Fruit fly (Drosophila melanogaster) whole organism, wandering third instar larva: ENCODE data around the gene CG10804.

ENCODE experiments used
- Abd-B ChIP-seq: fragments of >200 bp; optimal IDR thresholded peaks from 2 replicates; lab custom pipeline; 2017; ENCODE audit warnings: missing biosample characterization, missing genetic modification characterization
- CG32264 ChIP-seq: fragments of 200-800 bp; sonication (Bioruptor generic); optimal IDR thresholded peaks from 2 replicates; lab custom pipeline; 2016; ENCODE audit warnings: missing biosample characterization, missing genetic modification characterization
- CG9705 ChIP-seq: fragments of 200-800 bp; sonication (Bioruptor generic); optimal IDR thresholded peaks from 2 replicates; lab custom pipeline; 2018; ENCODE audit warnings: missing biosample characterization, mild to moderate bottlenecking, missing genetic modification characterization
- CrebA ChIP-seq: fragments of 200-800 bp; sonication (Bioruptor generic); optimal IDR thresholded peaks from 2 replicates; lab custom pipeline; 2016; ENCODE audit warnings: missing biosample characterization, mild to moderate bottlenecking, missing genetic modification characterization, borderline replicate concordance
- Dfd ChIP-seq: fragments of >200 bp; optimal IDR thresholded peaks from 2 replicates; lab custom pipeline; 2017; ENCODE audit warnings: missing biosample characterization, missing genetic modification characterization
- Dif ChIP-seq: fragments of 200-275, 200-300 bp; sonication (Bioruptor generic); optimal IDR thresholded peaks from 2 replicates; lab custom pipeline; 2018; ENCODE audit warnings: missing biosample characterization, missing genetic modification characterization; ENCODE audit not compliant: partially characterized antibody
- GATAd ChIP-seq: sonication (Bioruptor generic); optimal IDR thresholded peaks from 2 replicates; lab custom pipeline; 2016; ENCODE audit warnings: missing biosample characterization, missing genetic modification characterization
- HLH106 ChIP-seq: fragments of 200-800 bp; optimal IDR thresholded peaks from 3 replicates; lab custom pipeline; 2019; ENCODE audit warnings: missing biosample characterization, mild to moderate bottlenecking, missing genetic modification characterization, moderate library complexity
- Hnf4 ChIP-seq: fragments of 200-800 bp; sonication (Bioruptor generic); optimal IDR thresholded peaks from 2 replicates; lab custom pipeline; 2016; ENCODE audit warnings: missing biosample characterization, mild to moderate bottlenecking, missing genetic modification characterization
- Hr78 ChIP-seq: fragments of >200 bp; optimal IDR thresholded peaks from 2 replicates; lab custom pipeline; 2017; ENCODE audit warnings: missing biosample characterization, missing genetic modification characterization
- Hr83 ChIP-seq: fragments of 200-300 bp; sonication (Bioruptor generic); optimal IDR thresholded peaks from 2 replicates; lab custom pipeline; 2016; ENCODE audit warnings: missing biosample characterization, mild to moderate bottlenecking, missing genetic modification characterization, moderate library complexity; ENCODE audit not compliant: poor library complexity, severe bottlenecking
- Jra ChIP-seq: sonication (Bioruptor generic); optimal IDR thresholded peaks from 2 replicates; lab custom pipeline; 2016; ENCODE audit warnings: missing biosample characterization, missing genetic modification characterization
- Mio ChIP-seq: sonication (Bioruptor generic); optimal IDR thresholded peaks from 2 replicates; lab custom pipeline; 2016; ENCODE audit warnings: missing biosample characterization, missing genetic modification characterization
- Myc ChIP-seq: fragments of >200 bp; optimal IDR thresholded peaks from 2 replicates; lab custom pipeline; 2017
- N ChIP-seq: fragments of >200 bp; optimal IDR thresholded peaks from 2 replicates; lab custom pipeline; 2018; ENCODE audit warnings: missing biosample characterization, missing external identifiers, missing genetic modification characterization
- OdsH ChIP-seq: fragments of 200-800 bp; sonication (Bioruptor generic); optimal IDR thresholded peaks from 2 replicates; lab custom pipeline; 2016; ENCODE audit warnings: missing biosample characterization, mild to moderate bottlenecking, missing genetic modification characterization
- Rel ChIP-seq, 2 experiments: fragments of 200-800 bp; sonication (Bioruptor generic) in 1 of 2; optimal IDR thresholded peaks; 2 replicates in 1 of 2; 3 replicates in 1 of 2; lab custom pipeline; 2016 to 2019; ENCODE audit warnings: mild to moderate bottlenecking in 2 of 2, missing biosample characterization in 2 of 2, missing genetic modification characterization in 2 of 2, moderate library complexity in 1 of 2
- Sp1 ChIP-seq: fragments of 200-800 bp; sonication (Bioruptor generic); optimal IDR thresholded peaks from 3 replicates; lab custom pipeline; 2019; ENCODE audit warnings: missing biosample characterization, mild to moderate bottlenecking, missing genetic modification characterization, moderate library complexity
- Vsx2 ChIP-seq: fragments of 200-300, 225-300 bp; sonication (Bioruptor generic); optimal IDR thresholded peaks from 2 replicates; lab custom pipeline; 2018; ENCODE audit warnings: missing biosample characterization, missing genetic modification characterization; ENCODE audit not compliant: partially characterized antibody
- br ChIP-seq: fragments of 200-800 bp; sonication (Bioruptor generic); optimal IDR thresholded peaks from 2 replicates; lab custom pipeline; 2016; ENCODE audit warnings: missing biosample characterization, missing genetic modification characterization
- brk ChIP-seq: fragments of 200-800 bp; sonication (Bioruptor generic); optimal IDR thresholded peaks from 2 replicates; lab custom pipeline; 2016; ENCODE audit warnings: missing biosample characterization, mild to moderate bottlenecking, missing genetic modification characterization
- dl ChIP-seq, 2 experiments: fragments of 175-275, 200-275 bp in 1 of 2; fragments of 200-275 bp in 1 of 2; sonication (Bioruptor generic); optimal IDR thresholded peaks; lab custom pipeline; 2018; ENCODE audit warnings: mild to moderate bottlenecking in 2 of 2, missing biosample characterization in 2 of 2, missing genetic modification characterization in 2 of 2, moderate library complexity in 2 of 2; ENCODE audit not compliant: partially characterized antibody in 2 of 2, insufficient read depth in 1 of 2
- dmrt93B ChIP-seq: fragments of 200-800 bp; sonication (Bioruptor generic); optimal IDR thresholded peaks from 2 replicates; lab custom pipeline; 2018; ENCODE audit warnings: missing biosample characterization, mild to moderate bottlenecking, missing genetic modification characterization
- dsf ChIP-seq: sonication (Bioruptor generic); optimal IDR thresholded peaks from 2 replicates; lab custom pipeline; 2016; ENCODE audit warnings: missing biosample characterization, missing genetic modification characterization, borderline replicate concordance
- ey ChIP-seq: fragments of 200-800 bp; sonication (Bioruptor generic); optimal IDR thresholded peaks from 2 replicates; lab custom pipeline; 2016; ENCODE audit warnings: missing biosample characterization, missing genetic modification characterization
- foxo ChIP-seq, 2 experiments: fragments of 200-800 bp; sonication (Bioruptor generic); optimal IDR thresholded peaks; 2 replicates in 1 of 2; 3 replicates in 1 of 2; lab custom pipeline; 2016 to 2017; ENCODE audit warnings: missing biosample characterization in 2 of 2, missing genetic modification characterization in 2 of 2
- fru ChIP-seq: fragments of 200-800 bp; sonication (Bioruptor generic); optimal IDR thresholded peaks from 3 replicates; lab custom pipeline; 2016; ENCODE audit warnings: missing biosample characterization, mild to moderate bottlenecking, missing genetic modification characterization
- h ChIP-seq: fragments of 200-800 bp; sonication (Bioruptor generic); optimal IDR thresholded peaks from 3 replicates; lab custom pipeline; 2016; ENCODE audit warnings: missing biosample characterization, mild to moderate bottlenecking, missing genetic modification characterization
- jim ChIP-seq: fragments of 175-275, 200-325 bp; sonication (Bioruptor generic); optimal IDR thresholded peaks from 2 replicates; lab custom pipeline; 2016; ENCODE audit warnings: missing biosample characterization, mild to moderate bottlenecking, missing genetic modification characterization
- lola ChIP-seq: fragments of >200 bp; optimal IDR thresholded peaks from 2 replicates; lab custom pipeline; 2017; ENCODE audit warnings: missing biosample characterization, missing genetic modification characterization
- pan ChIP-seq: fragments of >200 bp; optimal IDR thresholded peaks from 2 replicates; lab custom pipeline; 2017
- psq ChIP-seq: fragments of 200-800 bp; sonication (Bioruptor generic); optimal IDR thresholded peaks from 3 replicates; lab custom pipeline; 2017; ENCODE audit warnings: missing biosample characterization, mild to moderate bottlenecking, missing genetic modification characterization, moderate library complexity
- rgr ChIP-seq: fragments of 200-800 bp; sonication (Bioruptor generic); optimal IDR thresholded peaks from 3 replicates; lab custom pipeline; 2016; ENCODE audit warnings: missing biosample characterization, mild to moderate bottlenecking, missing genetic modification characterization
- sage ChIP-seq: fragments of 200-800 bp; sonication (Bioruptor generic); optimal IDR thresholded peaks from 2 replicates; lab custom pipeline; 2016; ENCODE audit warnings: missing biosample characterization, mild to moderate bottlenecking, missing genetic modification characterization
- sv ChIP-seq: fragments of 200-800 bp; sonication (Bioruptor generic); optimal IDR thresholded peaks from 3 replicates; lab custom pipeline; 2016; ENCODE audit warnings: missing biosample characterization, missing genetic modification characterization
- tai ChIP-seq: sonication (Bioruptor generic); optimal IDR thresholded peaks from 2 replicates; lab custom pipeline; 2016; ENCODE audit warnings: missing biosample characterization, missing genetic modification characterization
- usp ChIP-seq: fragments of >200 bp; optimal IDR thresholded peaks from 2 replicates; lab custom pipeline; 2017; ENCODE audit warnings: missing biosample characterization, missing genetic modification characterization
- woc ChIP-seq: sonication (Bioruptor generic); optimal IDR thresholded peaks from 2 replicates; lab custom pipeline; 2016; ENCODE audit warnings: missing biosample characterization, mild to moderate bottlenecking, missing genetic modification characterization

The CG10804 gene

DNA sequence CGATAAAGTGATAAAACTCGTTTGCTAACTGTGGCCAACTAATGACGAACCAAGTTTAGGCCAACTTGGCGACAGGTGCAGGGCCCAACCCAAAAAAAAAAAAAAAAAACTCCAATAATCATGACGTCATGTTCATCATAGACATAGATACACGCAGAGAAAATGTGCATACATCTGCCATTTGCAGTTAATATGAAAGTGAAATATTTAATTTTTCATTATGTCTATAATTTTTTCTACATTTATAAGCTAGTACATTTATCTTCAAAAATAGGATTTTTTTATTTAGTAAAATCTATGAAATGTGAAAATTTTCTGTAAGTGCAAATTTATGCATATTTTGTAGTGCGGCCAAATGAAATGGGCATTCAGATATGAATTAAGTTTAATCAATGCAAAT lies 50.5 kb downstream of the CG10804 start:
- TF ChIP-seq sv (GFP tag; lab: Kevin White, UChicago) (peak; percentile 35), ey (no peak), woc (GFP tag; lab: Kevin White, UChicago) (no peak)

DNA sequence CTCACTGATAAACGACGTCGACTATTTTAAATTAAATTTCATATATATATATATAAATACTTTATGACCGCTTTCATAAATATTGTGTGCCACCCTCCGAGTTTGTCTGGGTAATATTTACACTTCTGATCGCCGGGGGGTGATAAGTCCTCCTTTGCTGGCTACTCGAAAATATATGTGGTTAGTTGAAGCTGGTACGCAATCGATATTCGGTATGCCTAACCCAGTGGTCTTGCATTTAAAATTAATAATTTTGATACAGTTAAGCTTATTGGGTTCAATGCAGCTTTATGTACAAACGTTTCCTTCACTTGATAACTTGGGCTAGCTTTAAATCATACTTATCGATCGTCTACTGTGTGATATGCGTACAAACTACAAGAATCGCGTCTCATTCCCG lies 52.2 kb downstream of the CG10804 start:
- TF ChIP-seq Abd-B (GFP tag; lab: Kevin White, UChicago): no peak
- TF ChIP-seq fru (GFP tag; lab: Kevin White, UChicago): no peak
- TF ChIP-seq CG32264: no peak
- TF ChIP-seq Rel (GFP tag; optimal IDR thresholded peaks at IDR 0.05; lab: Kevin White, UChicago): no peak
- TF ChIP-seq Rel (tag; optimal IDR thresholded peaks at IDR 0.05; lab: Kevin White, UChicago): peak; percentile 32

DNA sequence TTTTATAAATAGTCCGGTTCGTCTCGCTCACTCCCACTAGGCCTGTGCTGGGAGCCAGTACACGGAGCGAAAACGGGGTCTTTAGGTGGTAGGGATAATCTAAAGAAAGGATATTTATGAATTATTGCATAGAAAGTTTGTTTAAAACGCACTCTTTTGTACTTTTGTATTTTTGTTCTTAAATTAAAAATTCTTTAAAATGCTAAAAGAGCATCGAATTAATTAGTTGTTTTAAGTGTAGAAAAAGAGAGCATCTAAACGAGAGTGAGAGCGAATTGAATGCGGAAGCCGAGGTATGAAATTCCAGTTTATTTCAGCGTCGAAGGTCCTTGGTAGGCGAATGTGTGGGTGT lies 54.5 kb downstream of the CG10804 start:
- no peak for TF ChIP-seq Dfd (GFP tag; lab: Kevin White, UChicago)
- peak; percentile 95 for TF ChIP-seq fru (GFP tag; lab: Kevin White, UChicago)
- peak; percentile 61 for TF ChIP-seq CrebA
- peak; percentile 64 for TF ChIP-seq GATAd (GFP tag; lab: Kevin White, UChicago)
- TF ChIP-seq HLH106 (tag; lab: Kevin White, UChicago): peak; percentile 86
- TF ChIP-seq Sp1 (GFP tag; lab: Kevin White, UChicago): peak; percentile 93
- TF ChIP-seq woc (GFP tag; lab: Kevin White, UChicago): peak; percentile 88
- TF ChIP-seq Hnf4 (GFP tag; lab: Kevin White, UChicago): peak; percentile 96
- TF ChIP-seq Abd-B (GFP tag; lab: Kevin White, UChicago): no peak
- peak; percentile 94 for TF ChIP-seq rgr
- no peak for TF ChIP-seq usp (GFP tag; lab: Kevin White, UChicago)
- peak; percentile 58 for TF ChIP-seq Rel (GFP tag; optimal IDR thresholded peaks at IDR 0.05; lab: Kevin White, UChicago)
- TF ChIP-seq Rel (tag; optimal IDR thresholded peaks at IDR 0.05; lab: Kevin White, UChicago): peak; percentile 56
- TF ChIP-seq ey: peak; percentile 95
- TF ChIP-seq Hr78 (GFP tag; lab: Kevin White, UChicago): no peak
- peak; percentile 94 for TF ChIP-seq h (GFP tag; lab: Kevin White, UChicago)
- peak; percentile 89 for TF ChIP-seq psq (GFP tag; lab: Kevin White, UChicago)
- no peak for TF ChIP-seq jim (GFP tag; lab: Kevin White, UChicago)
- TF ChIP-seq brk (GFP tag; lab: Kevin White, UChicago): peak; percentile 94
- TF ChIP-seq br (GFP tag; lab: Kevin White, UChicago): peak; percentile 96
- no peak for TF ChIP-seq Hr83 (GFP tag; lab: Kevin White, UChicago)
- TF ChIP-seq foxo (GFP tag; optimal IDR thresholded peaks at IDR 0.05; lab: Kevin White, UChicago): peak; percentile 30 to 93
- no peak for TF ChIP-seq Myc
- peak; percentile 81 for TF ChIP-seq CG32264
- TF ChIP-seq CG9705: peak; percentile 50
- peak; percentile 50 for TF ChIP-seq Mio (GFP tag; lab: Kevin White, UChicago)
- TF ChIP-seq pan (lab: Kevin White, UChicago): no peak
- TF ChIP-seq sage (GFP tag; lab: Kevin White, UChicago): peak; percentile 60
- no peak for TF ChIP-seq dl (GFP tag; optimal IDR thresholded peaks at IDR 0.05; lab: Kevin White, UChicago; ENCODE audit: insufficient read depth in 1 of 2, partially characterized antibody in 2 of 2)
- TF ChIP-seq OdsH (GFP tag; lab: Kevin White, UChicago): peak; percentile 94
- TF ChIP-seq tai (GFP tag; lab: Kevin White, UChicago): peak; percentile 89
- TF ChIP-seq Dif: no peak
- peak; percentile 66 for TF ChIP-seq sv (GFP tag; lab: Kevin White, UChicago)
- no peak for TF ChIP-seq lola (GFP tag; lab: Kevin White, UChicago)
- peak; percentile 47 for TF ChIP-seq dsf (GFP tag; lab: Kevin White, UChicago)
- TF ChIP-seq N (GFP tag; lab: Kevin White, UChicago): no peak
- TF ChIP-seq Jra (GFP tag; lab: Kevin White, UChicago): peak; percentile 92
- TF ChIP-seq dmrt93B (GFP tag; lab: Kevin White, UChicago): peak; percentile 56
- no peak for TF ChIP-seq Vsx2 (GFP tag; lab: Kevin White, UChicago)
